Fruit fly (Drosophila melanogaster): ENCODE measurements around the gene iPLA2-VIA.

The iPLA2-VIA gene

DNA sequence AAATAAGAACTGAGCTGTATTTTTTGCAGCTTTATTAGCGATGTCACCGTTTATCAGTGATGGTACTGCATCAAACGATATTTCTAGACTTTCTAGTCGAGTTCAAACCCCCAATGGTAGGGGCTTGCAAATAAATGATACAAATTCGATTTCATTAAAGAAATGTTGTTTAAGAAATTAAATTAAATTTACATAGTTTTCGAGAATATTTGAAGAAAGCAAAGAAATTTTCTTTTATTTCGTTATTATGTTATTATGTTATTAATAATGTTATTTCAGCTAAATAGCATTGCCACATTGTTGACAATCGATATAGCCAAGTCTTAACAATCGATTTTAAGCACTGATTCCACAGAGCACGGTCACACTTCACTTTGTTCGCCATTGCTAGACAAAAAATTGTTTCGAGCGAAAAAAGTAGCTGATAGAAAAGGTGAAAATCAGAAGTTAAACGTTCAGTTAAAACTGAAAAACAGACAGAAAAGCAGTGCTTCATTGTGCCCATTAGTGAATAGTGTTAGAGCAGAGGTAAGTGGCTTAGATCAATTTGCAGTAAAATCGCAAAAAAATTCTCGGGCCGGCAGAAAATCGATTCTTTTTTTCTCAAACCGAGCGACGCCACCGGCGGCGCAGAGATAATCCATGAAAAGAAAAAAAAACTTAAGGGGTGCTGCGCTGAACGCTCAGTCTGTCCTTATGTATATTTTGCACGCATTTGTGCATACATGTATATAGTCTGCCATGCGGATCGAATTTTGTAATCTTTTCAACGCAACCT lies at the start of gene iPLA2-VIA, which contains the start of gene Ciz1:
Gene iPLA2-VIA (minus strand): TSS at position 75 of the 778 bp plus-strand sequence.
Gene Ciz1 (plus strand): TSS at position 365 of the 778 bp plus-strand sequence.
- TF ChIP-seq HLH54F (GFP tag; optimal IDR thresholded peaks at IDR 0.05), result peak; percentile 1
- TF ChIP-seq tna (GFP tag; IDR thresholded peaks at IDR 0.05; ENCODE audit: partially characterized antibody), result 0 out of 2 replicates have a peak, but pooled peaks have one; percentile 30
- no peak for TF ChIP-seq prd (optimal IDR thresholded peaks at IDR 0.05)
- TF ChIP-seq prd (GFP tag; IDR thresholded peaks at IDR 0.05), result peak; percentile 45; the same call in 1 of the 3 replicates
- TF ChIP-seq lilli (GFP tag; optimal IDR thresholded peaks at IDR 0.05), result peak; percentile 7
- peak; percentile 32; the same call in 1 of the 3 replicates for TF ChIP-seq mld (GFP tag; IDR thresholded peaks at IDR 0.05; ENCODE audit: partially characterized antibody)
- peak; percentile 66 for TF ChIP-seq Doc3 (GFP tag; IDR thresholded peaks at IDR 0.05; ENCODE audit: partially characterized antibody)
- no peak for TF ChIP-seq Tbp (GFP tag; optimal IDR thresholded peaks at IDR 0.05)
- peak; percentile 71 for TF ChIP-seq Dref (GFP tag; IDR thresholded peaks at IDR 0.05)
- peak; percentile 72 for TF ChIP-seq inv (GFP tag; IDR thresholded peaks at IDR 0.05; ENCODE audit: partially characterized antibody)
- peak; percentile 62 for TF ChIP-seq CG15514 (GFP tag; optimal IDR thresholded peaks at IDR 0.05)
- TF ChIP-seq CG9817 (tag; optimal IDR thresholded peaks at IDR 0.05), result no peak
- peak; percentile 82 for TF ChIP-seq CG10267 (tag; optimal IDR thresholded peaks at IDR 0.05)
- peak; percentile 13 for TF ChIP-seq vfl (GFP tag; optimal IDR thresholded peaks at IDR 0.05)
- peak; percentile 42 for TF ChIP-seq Max (GFP tag; optimal IDR thresholded peaks at IDR 0.05)
- TF ChIP-seq grn (GFP tag; optimal IDR thresholded peaks at IDR 0.05), result peak; percentile 37
- peak; percentile 56 for TF ChIP-seq pita (GFP tag; optimal IDR thresholded peaks at IDR 0.05)
- peak; percentile 90 for TF ChIP-seq CG14710 (tag; optimal IDR thresholded peaks at IDR 0.05)
- no peak for TF ChIP-seq CG8359 (GFP tag; optimal IDR thresholded peaks at IDR 0.05; ENCODE audit: borderline replicate concordance)
- TF ChIP-seq insv (GFP tag; optimal IDR thresholded peaks at IDR 0.05), result peak in 1 of 2 experiments; percentile 14
- TF ChIP-seq vvl (GFP tag; IDR thresholded peaks at IDR 0.05), result no peak
- peak; percentile 32 for TF ChIP-seq CG2120 (GFP tag; optimal IDR thresholded peaks at IDR 0.05)
- TF ChIP-seq CG17328 (GFP tag; IDR thresholded peaks at IDR 0.05), result no peak
- TF ChIP-seq CG9727 (GFP tag; optimal IDR thresholded peaks at IDR 0.05), result peak; percentile 23
- no peak for TF ChIP-seq CG13624 (GFP tag; optimal IDR thresholded peaks at IDR 0.05)
- peak; percentile 8 for TF ChIP-seq CG1602 (GFP tag; optimal IDR thresholded peaks at IDR 0.05)
- TF ChIP-seq Bgb (GFP tag; IDR thresholded peaks at IDR 0.05; ENCODE audit: partially characterized antibody), result peak; percentile 78
- peak; percentile 37 for TF ChIP-seq YL-1 (GFP tag; optimal IDR thresholded peaks at IDR 0.05)
- TF ChIP-seq CG14860 (GFP tag; IDR thresholded peaks at IDR 0.05; ENCODE audit: partially characterized antibody), result peak; percentile 64; the same call in 2 of the 3 replicates
- TF ChIP-seq B-H1 (GFP tag; IDR thresholded peaks at IDR 0.05), result no peak
- TF ChIP-seq onecut (GFP tag; IDR thresholded peaks at IDR 0.05), result peak; percentile 92
- TF ChIP-seq Opbp (GFP tag; IDR thresholded peaks at IDR 0.05; ENCODE audit: partially characterized antibody), result peak; percentile 70; the same call in 2 of the 3 replicates
- peak; percentile 28 for TF ChIP-seq CG17186 (GFP tag; optimal IDR thresholded peaks at IDR 0.05)
- TF ChIP-seq CG34224 (GFP tag; IDR thresholded peaks at IDR 0.05; ENCODE audit: partially characterized antibody), result peak; percentile 44; the same call in 2 of the 3 replicates
- TF ChIP-seq CG8290 (GFP tag; optimal IDR thresholded peaks at IDR 0.05), result peak; percentile 54
- no peak for TF ChIP-seq CG8290 (tag; optimal IDR thresholded peaks at IDR 0.05)
- TF ChIP-seq Pdp1 (GFP tag; optimal IDR thresholded peaks at IDR 0.05), result peak in 1 of 2 experiments; percentile 39
- peak; percentile 38 for TF ChIP-seq Antp (GFP tag; optimal IDR thresholded peaks at IDR 0.05)
- TF ChIP-seq sens (GFP tag), result peak; percentile 77
- 0 out of 3 replicates have a peak, but pooled peaks have one; percentile 57 for TF ChIP-seq CG6791 (GFP tag; IDR thresholded peaks at IDR 0.05; ENCODE audit: partially characterized antibody)
- no peak for TF ChIP-seq hkb (optimal IDR thresholded peaks at IDR 0.05)
- no peak for TF ChIP-seq hkb (GFP tag; IDR thresholded peaks at IDR 0.05)
- TF ChIP-seq disco-r (GFP tag; optimal IDR thresholded peaks at IDR 0.05), result no peak
- peak; percentile 25 for TF ChIP-seq CG33213 (GFP tag; optimal IDR thresholded peaks at IDR 0.05)
- peak; percentile 71 for TF ChIP-seq Lhr (GFP tag; optimal IDR thresholded peaks at IDR 0.05)
- TF ChIP-seq Xbp1 (GFP tag; optimal IDR thresholded peaks at IDR 0.05), result peak; percentile 48
- peak; percentile 50 for TF ChIP-seq CG8924 (tag; optimal IDR thresholded peaks at IDR 0.05)
- no peak for TF ChIP-seq CG10959 (GFP tag; IDR thresholded peaks at IDR 0.05)

All from whole organism, embryonic.